Worm (Caenorhabditis elegans) whole organism, young adult: Measurements from ENCODE around the gene T19C4.1.

Experiments
- F57A8.1 ChIP-seq: fragments of 200-800 bp; sonication (Bioruptor generic); optimal IDR thresholded peaks from 2 replicates; lab custom pipeline; 2018; ENCODE audit warnings: mild to moderate bottlenecking, missing genetic modification characterization, moderate library complexity, missing compliant biosample characterization
- K12H6.12 ChIP-seq: fragments of 200-800 bp; sonication (Bioruptor generic); optimal IDR thresholded peaks from 2 replicates; lab custom pipeline; 2018; ENCODE audit warnings: mild to moderate bottlenecking, missing genetic modification characterization, missing compliant biosample characterization
- akir-1 ChIP-seq: fragments of 200-800 bp; sonication (Bioruptor generic); optimal IDR thresholded peaks from 2 replicates; lab custom pipeline; 2018; ENCODE audit warnings: mild to moderate bottlenecking, missing genetic modification characterization, moderate library complexity, missing compliant biosample characterization
- ccch-3 ChIP-seq: fragments of 200-800 bp; sonication (Bioruptor generic); optimal IDR thresholded peaks from 2 replicates; lab custom pipeline; 2018; ENCODE audit warnings: mild to moderate bottlenecking, missing genetic modification characterization, missing compliant biosample characterization
- ceh-58 ChIP-seq: fragments of 200-800 bp; sonication (Bioruptor generic); IDR thresholded peaks from 2 replicates; pipeline ENCODE4 v1.3.6; 2022; ENCODE audit warnings: missing genetic modification characterization, missing compliant biosample characterization
- gei-17 ChIP-seq: fragments of 200-800 bp; sonication (Bioruptor generic); optimal IDR thresholded peaks from 2 replicates; lab custom pipeline; 2018; ENCODE audit warnings: mild to moderate bottlenecking, missing genetic modification characterization, missing compliant biosample characterization
- lir-1 ChIP-seq: fragments of 200-800 bp; sonication (Bioruptor generic); conservative IDR thresholded peaks from 2 replicates; pipeline ENCODE4 v1.3.6; 2022; ENCODE audit warnings: missing genetic modification reagents, missing genetic modification characterization, missing compliant biosample characterization
- sea-2 ChIP-seq: fragments of 200-800 bp; sonication (Bioruptor generic); IDR thresholded peaks from 2 replicates; pipeline ENCODE4 v1.3.6; 2022; ENCODE audit warnings: missing genetic modification characterization, missing compliant biosample characterization
- snpc-4 ChIP-seq, 5 experiments: fragments of 150-350 bp in 1 of 5; sonication (generic microtip) in 4 of 5; optimal IDR thresholded peaks; 2 replicates each; lab custom pipeline; 2014 to 2018; ENCODE audit warnings: missing genetic modification characterization in 5 of 5, missing biosample characterization in 3 of 5, antibody characterized with exemption in 2 of 5, mild to moderate bottlenecking in 2 of 5, missing compliant biosample characterization in 2 of 5, missing genotype in 2 of 5, moderate library complexity in 2 of 5, missing genetic modification reagents in 1 of 5
- ztf-28 ChIP-seq: fragments of 200-800 bp; sonication (Bioruptor generic); IDR thresholded peaks from 2 replicates; pipeline ENCODE4 v1.3.6; 2022; ENCODE audit warnings: missing genetic modification reagents, missing genetic modification characterization, missing compliant biosample characterization

ce11 chrV:11113041-11113574 lies 36.4 kb upstream of the T19C4.1 start, which contains the start of gene erfa-3:
- TF ChIP-seq ztf-28 (GFP tag; lab: Robert Waterston, UW) (no peak), lir-1 (GFP tag; lab: Robert Waterston, UW) (0 out of 2 replicates have a peak, but pooled peaks have one; percentile 23), K12H6.12 (tag; lab: Kevin White, UChicago) (no peak), snpc-4 (GFP tag; optimal IDR thresholded peaks at IDR 0.05; lab: Kevin White, UChicago) (peak; percentile 52), snpc-4 (tag; optimal IDR thresholded peaks at IDR 0.05; lab: Kevin White, UChicago) (peak; percentile 0 to 50 (median 34)), gei-17 (no peak), akir-1 (no peak), ccch-3 (GFP tag; lab: Kevin White, UChicago) (no peak), sea-2 (GFP tag; lab: Robert Waterston, UW) (no peak), F57A8.1 (no peak), ceh-58 (GFP tag; lab: Robert Waterston, UW) (no peak)
